Worm (Caenorhabditis elegans): Measurements from ENCODE around the gene metl-13.
"Not testable (repeated sequence)": the region's sequence is repeated elsewhere in the genome, so short reads cannot be mapped to it uniquely, and the experiment has no call there.

The metl-13 gene

ce11 chrIV:6597918-6598317 is 37.0 kb upstream of the metl-13 start, which contains the start of gene nspb-4:
TSS of gene nspb-4 (plus strand) at chrIV:6598218.
- not testable (repeated sequence) for TF ChIP-seq ztf-7 (tag; optimal IDR thresholded peaks at IDR 0.05); snpc-1.2 (GFP tag; IDR thresholded peaks at IDR 0.05); unc-130 (GFP tag; optimal IDR thresholded peaks at IDR 0.05)

ce11 chrIV:6598740-6599139 is 36.1 kb upstream of the metl-13 start, which contains the start of gene nspb-5:
TSS of gene nspb-5 (plus strand) at chrIV:6599040.
- TF ChIP-seq aha-1 (tag); D1046.2 (GFP tag; IDR thresholded peaks at IDR 0.05); fkh-10 (GFP tag; optimal IDR thresholded peaks at IDR 0.05): not testable (repeated sequence)

- no peak for TF ChIP-seq lim-7 (GFP tag; IDR thresholded peaks at IDR 0.05)
- TF ChIP-seq F37D6.2 (tag; optimal IDR thresholded peaks at IDR 0.05) = no peak
- no peak for TF ChIP-seq zip-11 (GFP tag; IDR thresholded peaks at IDR 0.05)
- TF ChIP-seq egl-27 (tag; optimal IDR thresholded peaks at IDR 0.05) = no peak
- no peak for TF ChIP-seq nhr-42 (GFP tag; IDR thresholded peaks at IDR 0.05)
- TF ChIP-seq php-3 (GFP tag; IDR thresholded peaks at IDR 0.05) = no peak
- TF ChIP-seq F44E2.7 (GFP tag; IDR thresholded peaks at IDR 0.05) = no peak
- no peak for TF ChIP-seq unc-39 (tag; optimal IDR thresholded peaks at IDR 0.05)
- no peak for TF ChIP-seq nhr-77 (tag; optimal IDR thresholded peaks at IDR 0.05)
- TF ChIP-seq dpl-1 (GFP tag; optimal IDR thresholded peaks at IDR 0.05) = no peak
- TF ChIP-seq nhr-111 (GFP tag; optimal IDR thresholded peaks at IDR 0.05) = no peak
- TF ChIP-seq lin-15B (tag; optimal IDR thresholded peaks at IDR 0.05) = no peak
Measured at ce11 chrIV:6599447-6599846, 35.4 kb upstream of the metl-13 start, which contains the start of gene F38A5.8. TSS of gene F38A5.8 (plus strand) at chrIV:6599747.

ce11 chrIV:6601213-6601724 is 33.6 kb upstream of the metl-13 start, which contains the start of gene sup-36:
TSS of gene sup-36 (plus strand) at chrIV:6601674.
- no peak for TF ChIP-seq F10B5.3 (tag; optimal IDR thresholded peaks at IDR 0.05)
- TF ChIP-seq daf-16 (GFP tag; optimal IDR thresholded peaks at IDR 0.05) = no peak
- peak; percentile 48 for TF ChIP-seq daf-16 (tag; optimal IDR thresholded peaks at IDR 0.05)
- no peak for TF ChIP-seq pha-4 (GFP tag; IDR thresholded peaks at IDR 0.05)
- TF ChIP-seq pha-4 (tag; optimal IDR thresholded peaks at IDR 0.05) = no peak
- TF ChIP-seq lin-1 (GFP tag; IDR thresholded peaks at IDR 0.05) = no peak
- peak; percentile 9 for TF ChIP-seq pqm-1 (tag; optimal IDR thresholded peaks at IDR 0.05)
- TF ChIP-seq dmd-6 (GFP tag; IDR thresholded peaks at IDR 0.05) = no peak
- peak; percentile 33 for TF ChIP-seq dve-1 (tag; optimal IDR thresholded peaks at IDR 0.05; ENCODE audit: insufficient read depth)
- TF ChIP-seq hlh-30 (tag; optimal IDR thresholded peaks at IDR 0.05; ENCODE audit: insufficient read depth) = peak; percentile 71
- TF ChIP-seq nhr-28 (tag; optimal IDR thresholded peaks at IDR 0.05) = peak; percentile 49
- TF ChIP-seq hlh-11 (tag; optimal IDR thresholded peaks at IDR 0.05) = no peak
- TF ChIP-seq nhr-6 (tag; optimal IDR thresholded peaks at IDR 0.05) = no peak
- TF ChIP-seq ceh-28 (tag; optimal IDR thresholded peaks at IDR 0.05) = no peak
- TF ChIP-seq mes-2 (tag; optimal IDR thresholded peaks at IDR 0.05; ENCODE audit: poor library complexity, severe bottlenecking) = no peak
- no peak for TF ChIP-seq nhr-77 (tag; optimal IDR thresholded peaks at IDR 0.05)
- no peak for TF ChIP-seq unc-130 (GFP tag; optimal IDR thresholded peaks at IDR 0.05)
- TF ChIP-seq spr-1 (tag; optimal IDR thresholded peaks at IDR 0.05) = no peak
- TF ChIP-seq egl-27 (tag; optimal IDR thresholded peaks at IDR 0.05) = no peak

ce11 chrIV:6602376-6602775 is 32.5 kb upstream of the metl-13 start, which contains the start of gene F15B10.3:
TSS of gene F15B10.3 (plus strand) at chrIV:6602676.
- TF ChIP-seq vab-7 (GFP tag; IDR thresholded peaks at IDR 0.05) (no peak), lin-39 (tag; optimal IDR thresholded peaks at IDR 0.05) (no peak), ZK546.5 (tag; optimal IDR thresholded peaks at IDR 0.05) (no peak), egl-27 (tag; optimal IDR thresholded peaks at IDR 0.05) (no peak), snpc-4 (tag; optimal IDR thresholded peaks at IDR 0.05) (no peak), lsy-2 (tag; optimal IDR thresholded peaks at IDR 0.05) (no peak)

Data from whole organism, L4 larva.